Fruit fly (Drosophila melanogaster) whole organism, embryonic: Measurements from ENCODE around the gene CG15425.

ENCODE experiments used
- Asciz ChIP-seq: fragments of 200-800 bp; sonication (Bioruptor generic); optimal IDR thresholded peaks from 2 replicates; lab custom pipeline; 2017; ENCODE audit warnings: missing biosample characterization, mild to moderate bottlenecking, missing genetic modification characterization, missing genetic modification reagents
- Bgb ChIP-seq: fragments of 200-800 bp; sonication (Bioruptor generic); IDR thresholded peaks from 2 replicates; pipeline ENCODE4 v1.3.6; 2022; ENCODE audit warnings: missing biosample characterization, missing genetic modification characterization; ENCODE audit not compliant: partially characterized antibody
- CG10321 ChIP-seq: fragments of 200-800 bp; sonication (Bioruptor generic); IDR thresholded peaks from 2 replicates; pipeline ENCODE4 v1.3.6; 2022; ENCODE audit warnings: missing biosample characterization, missing genetic modification characterization
- CG12236 ChIP-seq: fragments of 200-800 bp; sonication (Bioruptor generic); optimal IDR thresholded peaks from 2 replicates; lab custom pipeline; 2016; ENCODE audit warnings: missing biosample characterization, missing genetic modification characterization
- CG12659 ChIP-seq: fragments of 200-800 bp; sonication (Bioruptor generic); optimal IDR thresholded peaks from 3 replicates; lab custom pipeline; 2017; ENCODE audit warnings: mild to moderate bottlenecking, missing biosample characterization, missing genetic modification reagents, missing genetic modification characterization
- CG13775 ChIP-seq: fragments of 200-800 bp; sonication (Bioruptor generic); optimal IDR thresholded peaks from 3 replicates; lab custom pipeline; 2017; ENCODE audit warnings: missing biosample characterization, mild to moderate bottlenecking, missing genetic modification characterization
- CG13894 ChIP-seq: fragments of 200-800 bp; sonication (Bioruptor generic); optimal IDR thresholded peaks from 3 replicates; lab custom pipeline; 2018; ENCODE audit warnings: missing biosample characterization, mild to moderate bottlenecking, missing genetic modification characterization, moderate library complexity
- CG14050 ChIP-seq: fragments of 200-800 bp; sonication (Bioruptor generic); IDR thresholded peaks from 3 replicates; pipeline ENCODE4 v1.3.6; 2022; ENCODE audit warnings: missing biosample characterization, missing genetic modification characterization
- CG15696 ChIP-seq: fragments of 200-800 bp; sonication (Bioruptor generic); optimal IDR thresholded peaks from 2 replicates; lab custom pipeline; 2019; ENCODE audit warnings: missing biosample characterization, mild to moderate bottlenecking, missing genetic modification characterization, moderate library complexity
- CG3281 ChIP-seq: fragments of 200-800 bp; sonication (Bioruptor generic); optimal IDR thresholded peaks from 3 replicates; lab custom pipeline; 2017; ENCODE audit warnings: missing biosample characterization, mild to moderate bottlenecking, missing genetic modification characterization
- CG3407 ChIP-seq: fragments of 200-800 bp; sonication (Bioruptor generic); optimal IDR thresholded peaks from 2 replicates; lab custom pipeline; 2018; ENCODE audit warnings: missing biosample characterization, mild to moderate bottlenecking, missing genetic modification characterization
- CG3726 ChIP-seq: fragments of 200-800 bp; sonication (Bioruptor generic); IDR thresholded peaks from 3 replicates; pipeline ENCODE4, ENCODE4 v1.3.6; 2022; ENCODE audit warnings: missing biosample characterization, missing genetic modification characterization
- CG7556 ChIP-seq: fragments of 200-800 bp; sonication (Bioruptor generic); optimal IDR thresholded peaks from 2 replicates; lab custom pipeline; 2017; ENCODE audit warnings: missing biosample characterization, mild to moderate bottlenecking, missing genetic modification characterization
- CG7786 ChIP-seq: fragments of 200-800 bp; sonication (Bioruptor generic); optimal IDR thresholded peaks from 2 replicates; lab custom pipeline; 2016; ENCODE audit warnings: missing biosample characterization, missing genetic modification characterization
- CG7963 ChIP-seq: fragments of 200-800 bp; sonication (Bioruptor generic); IDR thresholded peaks from 3 replicates; pipeline ENCODE4 v1.3.6; 2022; ENCODE audit warnings: missing biosample characterization, missing genetic modification characterization; ENCODE audit not compliant: partially characterized antibody
- CG8388 ChIP-seq: fragments of 200-800 bp; sonication (Bioruptor generic); optimal IDR thresholded peaks from 2 replicates; lab custom pipeline; 2019; ENCODE audit warnings: missing biosample characterization, mild to moderate bottlenecking, missing genetic modification characterization, moderate library complexity
- CG9727 ChIP-seq: fragments of 200-800 bp; sonication (Bioruptor generic); optimal IDR thresholded peaks from 3 replicates; lab custom pipeline; 2017; ENCODE audit warnings: missing biosample characterization, mild to moderate bottlenecking, missing genetic modification characterization
- Doc2 ChIP-seq: fragments of 200-800 bp; sonication (Bioruptor generic); IDR thresholded peaks from 2 replicates; pipeline ENCODE4 v1.3.6; 2022; ENCODE audit warnings: missing biosample characterization, missing genetic modification characterization
- Dp ChIP-seq: fragments of 200-800 bp; sonication (Bioruptor generic); optimal IDR thresholded peaks from 2 replicates; lab custom pipeline; 2018; ENCODE audit warnings: missing biosample characterization, mild to moderate bottlenecking, missing genetic modification characterization, moderate library complexity
- Eip74EF ChIP-seq, 2 experiments: fragments of 200-800 bp in 1 of 2; fragments of >200 bp in 1 of 2; sonication (Bioruptor generic) in 1 of 2; optimal IDR thresholded peaks; 2 replicates each; lab custom pipeline; 2017 to 2019; ENCODE audit warnings: missing biosample characterization in 2 of 2, missing genetic modification characterization in 2 of 2, mild to moderate bottlenecking in 1 of 2, moderate library complexity in 1 of 2
- Ets97D ChIP-seq: fragments of 200-800 bp; sonication (Bioruptor generic); optimal IDR thresholded peaks from 3 replicates; lab custom pipeline; 2016; ENCODE audit warnings: missing biosample characterization, missing genetic modification characterization
- Fer2 ChIP-seq: fragments of 200-800 bp; sonication (Bioruptor generic); optimal IDR thresholded peaks from 2 replicates; lab custom pipeline; 2018; ENCODE audit warnings: missing biosample characterization, mild to moderate bottlenecking, missing genetic modification characterization, moderate library complexity
- HHEX ChIP-seq: fragments of 200-800 bp; sonication (Bioruptor generic); optimal IDR thresholded peaks from 3 replicates; lab custom pipeline; 2017; ENCODE audit warnings: missing biosample characterization, mild to moderate bottlenecking, missing genetic modification characterization, missing genetic modification reagents
- HLH4C ChIP-seq: fragments of 200-800 bp; sonication (Bioruptor generic); IDR thresholded peaks from 3 replicates; pipeline ENCODE4 v1.3.6; 2022; ENCODE audit warnings: missing biosample characterization, missing genetic modification characterization; ENCODE audit not compliant: partially characterized antibody
- Max ChIP-seq: fragments of 200-800 bp; sonication (Bioruptor generic); optimal IDR thresholded peaks from 2 replicates; lab custom pipeline; 2016; ENCODE audit warnings: missing biosample characterization, mild to moderate bottlenecking, missing genetic modification characterization
- Nf-YB ChIP-seq: fragments of 200-800 bp; sonication (Bioruptor generic); optimal IDR thresholded peaks from 3 replicates; lab custom pipeline; 2019; ENCODE audit warnings: missing biosample characterization, mild to moderate bottlenecking, missing genetic modification characterization, moderate library complexity
- NfI ChIP-seq: fragments of 200-800 bp; sonication (Bioruptor generic); optimal IDR thresholded peaks from 3 replicates; lab custom pipeline; 2018; ENCODE audit warnings: missing biosample characterization, mild to moderate bottlenecking, missing genetic modification characterization, moderate library complexity
- PHDP ChIP-seq: fragments of 200-800 bp; sonication (Bioruptor generic); optimal IDR thresholded peaks from 3 replicates; lab custom pipeline; 2018; ENCODE audit warnings: missing biosample characterization, mild to moderate bottlenecking, missing genetic modification characterization, moderate library complexity
- Sox100B ChIP-seq: fragments of 200-800 bp; sonication (Bioruptor generic); optimal IDR thresholded peaks from 3 replicates; lab custom pipeline; 2018; ENCODE audit warnings: missing biosample characterization, mild to moderate bottlenecking, missing genetic modification characterization
- TFAM ChIP-seq: fragments of 200-800 bp; sonication (Bioruptor generic); optimal IDR thresholded peaks from 2 replicates; lab custom pipeline; 2017; ENCODE audit warnings: missing biosample characterization, missing genetic modification characterization, inconsistent platforms
- Xrp1 ChIP-seq: fragments of 200-800 bp; sonication (Bioruptor generic); IDR thresholded peaks from 2 replicates; pipeline ENCODE4 v1.3.6; 2022; ENCODE audit warnings: missing biosample characterization, missing genetic modification characterization
- al ChIP-seq: fragments of 200-800 bp; sonication (Bioruptor generic); IDR thresholded peaks from 2 replicates; pipeline ENCODE4 v1.3.6; 2022; ENCODE audit warnings: missing biosample characterization, missing genetic modification characterization
- br ChIP-seq: fragments of >200 bp; optimal IDR thresholded peaks from 2 replicates; lab custom pipeline; 2017
- corto ChIP-seq: fragments of 200-800 bp; sonication (Bioruptor generic); optimal IDR thresholded peaks from 2 replicates; lab custom pipeline; 2016; ENCODE audit warnings: missing biosample characterization, mild to moderate bottlenecking, missing genetic modification characterization, moderate library complexity
- crol ChIP-seq: fragments of 200-800 bp; sonication (Bioruptor generic); IDR thresholded peaks from 2 replicates; pipeline ENCODE4 v1.3.6; 2022; ENCODE audit warnings: missing biosample characterization, missing genetic modification characterization
- dm ChIP-seq: fragments of 200-800 bp; sonication (Bioruptor generic); optimal IDR thresholded peaks from 3 replicates; lab custom pipeline; 2016; ENCODE audit warnings: missing biosample characterization, missing genetic modification characterization
- dmrt99B ChIP-seq: fragments of 200-800 bp; sonication (Bioruptor generic); optimal IDR thresholded peaks from 2 replicates; lab custom pipeline; 2018; ENCODE audit warnings: missing biosample characterization, mild to moderate bottlenecking, missing genetic modification characterization, moderate library complexity
- fu2 ChIP-seq: fragments of 200-800 bp; sonication (Bioruptor generic); optimal IDR thresholded peaks from 2 replicates; lab custom pipeline; 2016; ENCODE audit warnings: missing biosample characterization, missing genetic modification characterization
- gcm2 ChIP-seq: fragments of 200-800 bp; sonication (Bioruptor generic); optimal IDR thresholded peaks from 2 replicates; lab custom pipeline; 2016; ENCODE audit warnings: missing biosample characterization, missing genetic modification characterization
- gem ChIP-seq: fragments of 200-800 bp; sonication (Bioruptor generic); optimal IDR thresholded peaks from 2 replicates; lab custom pipeline; 2019; ENCODE audit warnings: missing biosample characterization, mild to moderate bottlenecking, missing genetic modification characterization, moderate library complexity
- gro ChIP-seq: fragments of 200-800 bp; sonication (Bioruptor generic); optimal IDR thresholded peaks from 2 replicates; lab custom pipeline; 2016; ENCODE audit warnings: missing biosample characterization, missing genetic modification characterization
- mam ChIP-seq: fragments of 200-800 bp; sonication (Bioruptor generic); optimal IDR thresholded peaks from 3 replicates; lab custom pipeline; 2016; ENCODE audit warnings: missing biosample characterization, missing genetic modification characterization
- mirr ChIP-seq: fragments of 200-800 bp; sonication (Bioruptor generic); optimal IDR thresholded peaks from 3 replicates; lab custom pipeline; 2018; ENCODE audit warnings: missing biosample characterization, mild to moderate bottlenecking, missing genetic modification characterization
- pan ChIP-seq, 4 experiments: fragments of >200 bp in 3 of 4; fragments of 200-800 bp in 1 of 4; sonication (Bioruptor generic) in 1 of 4; optimal IDR thresholded peaks in 3 of 4; IDR thresholded peaks in 1 of 4; 2 replicates each; pipeline versions ENCODE4 v1.3.6 to Lab custom; 2017 to 2022; ENCODE audit warnings: missing biosample characterization in 2 of 4, missing genetic modification characterization in 2 of 4, mixed read lengths in 1 of 4
- pfk ChIP-seq: fragments of 200-800 bp; sonication (Bioruptor generic); optimal IDR thresholded peaks from 2 replicates; lab custom pipeline; 2018; ENCODE audit warnings: missing biosample characterization, mild to moderate bottlenecking, missing genetic modification characterization, moderate library complexity
- phol ChIP-seq: fragments of 200-800 bp; sonication (Bioruptor generic); optimal IDR thresholded peaks from 3 replicates; lab custom pipeline; 2018; ENCODE audit warnings: missing biosample characterization, mild to moderate bottlenecking, missing genetic modification characterization, moderate library complexity
- ranshi ChIP-seq: fragments of 200-800 bp; sonication (Bioruptor generic); IDR thresholded peaks from 2 replicates; pipeline ENCODE4 v1.3.6; 2022; ENCODE audit warnings: missing biosample characterization, missing genetic modification characterization
- ro ChIP-seq: fragments of 200-800 bp; sonication (Bioruptor generic); IDR thresholded peaks from 2 replicates; pipeline ENCODE4 v1.3.6; 2022; ENCODE audit warnings: missing biosample characterization, missing genetic modification characterization
- vfl ChIP-seq: fragments of 200-800 bp; sonication (Bioruptor generic); optimal IDR thresholded peaks from 2 replicates; lab custom pipeline; 2016; ENCODE audit warnings: missing biosample characterization, missing genetic modification characterization
- yki ChIP-seq: fragments of >200 bp; optimal IDR thresholded peaks from 3 replicates; lab custom pipeline; 2018

The CG15425 gene

dm6 chr2L:4286014-4286527, 28.7 kb downstream of the CG15425 start (continued):
- no peak for TF ChIP-seq Bgb
- no peak for TF ChIP-seq dm (GFP tag; lab: Kevin White, UChicago)
- peak; percentile 30 for TF ChIP-seq Sox100B (GFP tag; lab: Kevin White, UChicago)
- TF ChIP-seq al (GFP tag; lab: Robert Waterston, UW) = no peak
- TF ChIP-seq Ets97D (GFP tag; lab: Kevin White, UChicago) = no peak
- TF ChIP-seq CG12236 = no peak
- TF ChIP-seq HHEX = peak; percentile 52
- TF ChIP-seq NfI (GFP tag; lab: Kevin White, UChicago) = no peak
- TF ChIP-seq gem = peak; percentile 52
- 0 out of 3 replicates have a peak, but pooled peaks have one; percentile 18 for TF ChIP-seq CG7963
- no peak for TF ChIP-seq Doc2 (GFP tag; lab: Robert Waterston, UW)
- TF ChIP-seq CG13775 (GFP tag; lab: Kevin White, UChicago) = no peak
- TF ChIP-seq gro = no peak
- no peak for TF ChIP-seq ranshi (GFP tag; lab: Robert Waterston, UW)
- no peak for TF ChIP-seq yki (lab: Kevin White, UChicago)
- no peak for TF ChIP-seq TFAM (GFP tag; lab: Kevin White, UChicago)
- TF ChIP-seq Xrp1 (GFP tag; lab: Robert Waterston, UW) = no peak; the same call in 1 of the 2 replicates
- TF ChIP-seq Fer2 (tag; lab: Kevin White, UChicago) = no peak
- TF ChIP-seq pfk (GFP tag; lab: Kevin White, UChicago) = no peak
- TF ChIP-seq CG3726 (GFP tag; lab: Robert Waterston, UW) = no peak
- peak; percentile 27 for TF ChIP-seq Asciz (GFP tag; lab: Kevin White, UChicago)
- no peak for TF ChIP-seq Dp (GFP tag; lab: Kevin White, UChicago)
- TF ChIP-seq phol (tag; lab: Kevin White, UChicago) = peak; percentile 61
- TF ChIP-seq CG12659 (GFP tag; lab: Kevin White, UChicago) = peak; percentile 38
- TF ChIP-seq Nf-YB (GFP tag; lab: Kevin White, UChicago) = peak; percentile 9
- TF ChIP-seq CG7786 = no peak
- no peak for TF ChIP-seq fu2 (GFP tag; lab: Kevin White, UChicago)
- TF ChIP-seq CG10321 (GFP tag; lab: Robert Waterston, UW) = no peak
- no peak for TF ChIP-seq pan (optimal IDR thresholded peaks at IDR 0.05; lab: Kevin White, UChicago)
- TF ChIP-seq pan (GFP tag; optimal IDR thresholded peaks at IDR 0.05 in 1 of 2, IDR thresholded peaks at IDR 0.05 in 1 of 2) = peak in 1 of 2 experiments; percentile 41
- peak; percentile 1 for TF ChIP-seq CG3281 (GFP tag; lab: Kevin White, UChicago)
- peak; percentile 49 for TF ChIP-seq CG8388
- TF ChIP-seq HLH4C (GFP tag; lab: Robert Waterston, UW) = no peak
- no peak for TF ChIP-seq vfl (GFP tag; lab: Kevin White, UChicago)
- no peak for TF ChIP-seq CG14050
- TF ChIP-seq PHDP = no peak
- TF ChIP-seq mam (GFP tag; lab: Kevin White, UChicago) = no peak
- no peak for TF ChIP-seq CG15696 (tag; lab: Kevin White, UChicago)
- TF ChIP-seq Eip74EF (GFP tag; optimal IDR thresholded peaks at IDR 0.05; lab: Kevin White, UChicago) = peak in 1 of 2 experiments; percentile 90
- TF ChIP-seq gcm2 (GFP tag; lab: Kevin White, UChicago) = no peak
- TF ChIP-seq corto = no peak
- no peak for TF ChIP-seq CG13894 (tag; lab: Kevin White, UChicago)
- no peak for TF ChIP-seq crol (GFP tag; lab: Robert Waterston, UW)
- no peak for TF ChIP-seq br (lab: Kevin White, UChicago)
- no peak for TF ChIP-seq Max
- TF ChIP-seq CG3407 (GFP tag; lab: Kevin White, UChicago) = no peak
- no peak for TF ChIP-seq ro (GFP tag; lab: Robert Waterston, UW)
- TF ChIP-seq mirr (GFP tag; lab: Kevin White, UChicago) = peak; percentile 11
- TF ChIP-seq CG7556 = peak; percentile 38
- TF ChIP-seq CG9727 (GFP tag; lab: Kevin White, UChicago) = peak; percentile 39
- peak; percentile 57 for TF ChIP-seq dmrt99B (tag; lab: Kevin White, UChicago)
